Worm (Caenorhabditis elegans): Measurements from ENCODE around the gene hyls-1.

DNA sequence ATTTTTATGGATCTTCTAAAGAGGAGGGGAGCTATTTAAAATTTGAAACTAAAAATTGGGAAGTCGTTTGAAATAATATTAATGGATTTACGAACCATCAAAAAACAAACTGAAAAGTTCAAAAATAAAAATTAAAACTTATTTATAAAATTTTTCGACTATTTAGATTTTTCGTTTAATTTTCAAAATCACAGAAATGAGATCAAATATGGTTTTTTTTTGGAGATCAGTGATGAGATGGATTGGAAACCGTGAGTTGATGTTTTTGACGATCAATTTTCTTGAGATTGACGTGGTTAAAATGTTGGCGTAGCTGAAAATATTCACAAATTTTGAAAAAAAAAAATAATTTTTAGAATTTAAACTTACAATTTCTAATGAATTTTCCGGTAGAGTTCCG lies 18.2 kb upstream of the hyls-1 start, which contains the start of gene C13F10.5:
- no peak for TF ChIP-seq syd-9 (tag; optimal IDR thresholded peaks at IDR 0.05)
- TF ChIP-seq lin-11 (tag; optimal IDR thresholded peaks at IDR 0.05): no peak
- no peak for TF ChIP-seq ceh-45 (GFP tag; IDR thresholded peaks at IDR 0.05)
- no peak for TF ChIP-seq Y22D7AL.16 (tag; optimal IDR thresholded peaks at IDR 0.05)
